Worm (Caenorhabditis elegans) whole organism, L4 larva: Measurements from ENCODE around the gene K02E11.7.
A peak's percentile ranks its signal among the peaks of the same experiment; 100 is the strongest.

Experiments used
- F44E2.7 ChIP-seq: fragments of 200-800 bp; sonication (Bioruptor generic); IDR thresholded peaks from 2 replicates; pipeline ENCODE4 v2.1.2; 2022; ENCODE audit warnings: missing genetic modification characterization, missing compliant biosample characterization
- F49E8.2 ChIP-seq: sonication (generic microtip); optimal IDR thresholded peaks from 2 replicates; lab custom pipeline; 2016; ENCODE audit warnings: missing compliant biosample characterization, mild to moderate bottlenecking, missing genetic modification characterization, borderline replicate concordance
- T26A8.4 ChIP-seq: fragments of 200-800 bp; sonication (Bioruptor generic); IDR thresholded peaks from 2 replicates; pipeline ENCODE4 v1.3.6; 2022; ENCODE audit warnings: missing genetic modification characterization, missing compliant biosample characterization
- aha-1 ChIP-seq: fragments of 150-350 bp; peaks from one replicate; lab custom pipeline; 2014; ENCODE audit warnings: missing biosample characterization, missing genetic modification characterization
- aly-2 ChIP-seq: sonication (generic microtip); optimal IDR thresholded peaks from 2 replicates; lab custom pipeline; 2018; ENCODE audit warnings: missing biosample characterization, missing genetic modification characterization
- ceh-32 ChIP-seq: sonication (generic microtip); optimal IDR thresholded peaks from 2 replicates; lab custom pipeline; 2016; ENCODE audit warnings: mild to moderate bottlenecking, missing genetic modification characterization, missing compliant biosample characterization; ENCODE audit not compliant: poor library complexity
- ceh-44 ChIP-seq: fragments of 200-800 bp; sonication (Bioruptor generic); IDR thresholded peaks from 2 replicates; pipeline ENCODE4 v1.3.6; 2022; ENCODE audit warnings: missing genetic modification reagents, missing genetic modification characterization, missing compliant biosample characterization
- ces-1 ChIP-seq: fragments of 150-350 bp; sonication (generic microtip); optimal IDR thresholded peaks from 4 replicates; lab custom pipeline; 2014; ENCODE audit warnings: missing biosample characterization, missing genetic modification reagents, missing genetic modification characterization
- cey-2 ChIP-seq: sonication (generic microtip); optimal IDR thresholded peaks from 3 replicates; lab custom pipeline; 2017; ENCODE audit warnings: missing genetic modification characterization, mild to moderate bottlenecking, missing compliant biosample characterization, antibody characterized with exemption, borderline replicate concordance; ENCODE audit not compliant: insufficient read depth
- daf-12 ChIP-seq: fragments of 150-350 bp; optimal IDR thresholded peaks from 2 replicates; lab custom pipeline; 2014; ENCODE audit warnings: missing biosample characterization, missing genetic modification reagents, missing genetic modification characterization
- daf-16 ChIP-seq, 3 experiments: sonication (generic microtip); optimal IDR thresholded peaks; 2 replicates each; lab custom pipeline; 2016 to 2017; ENCODE audit warnings: missing genetic modification characterization in 3 of 3, missing genetic modification reagents in 3 of 3, mild to moderate bottlenecking in 2 of 3, missing compliant biosample characterization in 2 of 3, missing biosample characterization in 1 of 3, moderate library complexity in 1 of 3
- dmd-6 ChIP-seq: fragments of 200-800 bp; sonication (Bioruptor generic); IDR thresholded peaks from 2 replicates; pipeline ENCODE4 v1.3.6; 2022; ENCODE audit warnings: missing genetic modification reagents, missing genetic modification characterization, missing compliant biosample characterization
- dmd-9 ChIP-seq: fragments of 200-800 bp; sonication (Bioruptor generic); IDR thresholded peaks from 2 replicates; pipeline ENCODE4 v1.3.6; 2022; ENCODE audit warnings: missing genetic modification reagents, missing genetic modification characterization, missing compliant biosample characterization
- duxl-1 ChIP-seq: sonication (generic microtip); optimal IDR thresholded peaks from 2 replicates; lab custom pipeline; 2016; ENCODE audit warnings: mild to moderate bottlenecking, missing genetic modification characterization, moderate library complexity, missing compliant biosample characterization; ENCODE audit not compliant: poor library complexity
- dve-1 ChIP-seq: sonication (generic microtip); optimal IDR thresholded peaks from 2 replicates; lab custom pipeline; 2017; ENCODE audit warnings: antibody characterized with exemption, mild to moderate bottlenecking, missing genetic modification characterization, missing compliant biosample characterization; ENCODE audit not compliant: insufficient read depth
- egl-43 ChIP-seq: fragments of 200-800 bp; sonication (Bioruptor generic); IDR thresholded peaks from 2 replicates; pipeline ENCODE4 v1.3.6; 2022; ENCODE audit warnings: missing genetic modification reagents, missing genetic modification characterization, missing compliant biosample characterization
- fos-1 ChIP-seq: fragments of 150-350 bp; optimal IDR thresholded peaks from 2 replicates; lab custom pipeline; 2014; ENCODE audit warnings: missing biosample characterization, missing genetic modification characterization
- lim-7 ChIP-seq: fragments of 200-800 bp; sonication (Bioruptor generic); IDR thresholded peaks from 2 replicates; pipeline ENCODE4 v1.3.6; 2022; ENCODE audit warnings: missing genetic modification characterization, missing compliant biosample characterization
- mep-1 ChIP-seq: fragments of 150-350 bp; sonication (generic microtip); optimal IDR thresholded peaks from 3 replicates; lab custom pipeline; 2014; ENCODE audit warnings: missing biosample characterization, missing genetic modification characterization
- nhr-10 ChIP-seq: fragments of 150-350 bp; optimal IDR thresholded peaks from 2 replicates; lab custom pipeline; 2014; ENCODE audit warnings: missing biosample characterization, missing genetic modification characterization
- nhr-102 ChIP-seq: sonication (generic microtip); optimal IDR thresholded peaks from 2 replicates; lab custom pipeline; 2016; ENCODE audit warnings: mild to moderate bottlenecking, missing genetic modification characterization, moderate library complexity, missing compliant biosample characterization
- nhr-41 ChIP-seq: fragments of 200-800 bp; sonication (Bioruptor generic); IDR thresholded peaks from 2 replicates; pipeline ENCODE4 v1.3.6; 2022; ENCODE audit warnings: missing genetic modification reagents, missing genetic modification characterization, missing compliant biosample characterization
- pha-4 ChIP-seq, 2 experiments: fragments of 150-350 bp in 1 of 2; fragments of 200-800 bp in 1 of 2; sonication (Bioruptor generic) in 1 of 2; IDR thresholded peaks in 1 of 2; optimal IDR thresholded peaks in 1 of 2; 2 replicates each; pipeline versions ENCODE4 v1.3.6 to Lab custom; 2014 to 2022; ENCODE audit warnings: missing genetic modification characterization in 2 of 2, missing genetic modification reagents in 2 of 2, missing biosample characterization in 1 of 2, missing compliant biosample characterization in 1 of 2
- php-3 ChIP-seq: fragments of 200-800 bp; sonication (Bioruptor generic); IDR thresholded peaks from 2 replicates; pipeline ENCODE4 v1.3.6; 2022; ENCODE audit warnings: missing genetic modification reagents, missing genetic modification characterization, missing compliant biosample characterization
- sdz-12 ChIP-seq: fragments of 200-800 bp; sonication (Bioruptor generic); optimal IDR thresholded peaks from 2 replicates; lab custom pipeline; 2018; ENCODE audit warnings: mild to moderate bottlenecking, missing genetic modification characterization, missing compliant biosample characterization
- set-16 ChIP-seq: fragments of 200-800 bp; sonication (Bioruptor generic); IDR thresholded peaks from 2 replicates; pipeline ENCODE4 v1.3.6; 2022; ENCODE audit warnings: missing genetic modification reagents, missing genetic modification characterization, missing compliant biosample characterization
- skn-1 ChIP-seq: fragments of 150-350 bp; optimal IDR thresholded peaks from 2 replicates; lab custom pipeline; 2014; ENCODE audit warnings: missing biosample characterization, missing genetic modification characterization
- snpc-1.2 ChIP-seq: fragments of 200-800 bp; sonication (Bioruptor generic); IDR thresholded peaks from 2 replicates; pipeline ENCODE4 v1.3.6; 2022; ENCODE audit warnings: missing genetic modification reagents, missing genetic modification characterization, missing compliant biosample characterization
- spr-1 ChIP-seq: sonication (generic microtip); optimal IDR thresholded peaks from 2 replicates; lab custom pipeline; 2016; ENCODE audit warnings: mild to moderate bottlenecking, missing genetic modification characterization, missing compliant biosample characterization
- tag-97 ChIP-seq: fragments of 200-800 bp; sonication (Bioruptor generic); IDR thresholded peaks from 2 replicates; pipeline ENCODE4 v1.3.6; 2022; ENCODE audit warnings: missing genetic modification characterization, missing compliant biosample characterization
- unc-62 ChIP-seq, 3 experiments: fragments of 150-350 bp in 1 of 3; sonication (generic microtip); optimal IDR thresholded peaks in 2 of 3; peaks in 1 of 3; 1 replicate in 1 of 3; 2 replicates in 2 of 3; lab custom pipeline; 2014 to 2017; ENCODE audit warnings: missing biosample characterization in 3 of 3, missing genetic modification characterization in 3 of 3, missing genetic modification reagents in 3 of 3, missing genotype in 1 of 3
- vab-7 ChIP-seq: fragments of 200-800 bp; sonication (Bioruptor generic); IDR thresholded peaks from 2 replicates; pipeline ENCODE4 v1.3.6; 2022; ENCODE audit warnings: missing genetic modification reagents, missing genetic modification characterization, missing compliant biosample characterization
- zip-11 ChIP-seq: fragments of 200-800 bp; sonication (Bioruptor generic); IDR thresholded peaks from 2 replicates; pipeline ENCODE4 v1.3.6; 2022; ENCODE audit warnings: missing genetic modification characterization, missing compliant biosample characterization
- zip-2 ChIP-seq: fragments of 150-350 bp; optimal IDR thresholded peaks from 2 replicates; lab custom pipeline; 2014; ENCODE audit warnings: missing biosample characterization, missing genetic modification characterization
- ztf-7 ChIP-seq: fragments of 150-350 bp; optimal IDR thresholded peaks from 2 replicates; lab custom pipeline; 2014; ENCODE audit warnings: missing biosample characterization, missing genetic modification characterization

The K02E11.7 gene

DNA sequence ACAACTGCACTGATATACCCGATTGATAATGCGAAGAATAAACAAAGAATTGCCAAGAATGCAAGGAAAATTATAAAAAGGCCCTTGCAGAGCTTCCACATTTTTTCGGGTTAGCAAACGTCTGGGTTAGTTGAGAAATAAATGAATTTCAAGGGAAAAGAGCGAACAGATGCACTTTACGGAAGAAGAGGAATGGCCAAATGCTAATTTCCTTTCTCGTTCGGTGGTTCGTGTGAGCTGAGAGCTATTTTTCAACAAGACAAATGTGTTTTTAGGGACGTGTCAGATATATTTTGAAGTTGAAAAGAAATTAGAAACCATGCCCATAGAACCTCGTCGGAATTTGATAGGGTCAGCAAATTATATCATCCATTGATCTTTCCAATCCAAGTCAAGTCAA lies 6.7 kb upstream of the K02E11.7 start, which contains the start of gene F40G12.2:
TSS of gene F40G12.2 (minus strand) at position 101 of the 400 bp plus-strand sequence.
- TF ChIP-seq tag-97 (GFP tag; lab: Robert Waterston, UW) = no peak
- no peak for TF ChIP-seq ztf-7 (tag; lab: Kevin White, UChicago)
- no peak for TF ChIP-seq dve-1
- TF ChIP-seq ces-1 (GFP tag; lab: Kevin White, UChicago) = no peak
- no peak for TF ChIP-seq mep-1 (tag; lab: Kevin White, UChicago)
- TF ChIP-seq, all 104 proteins: peak for 0

DNA sequence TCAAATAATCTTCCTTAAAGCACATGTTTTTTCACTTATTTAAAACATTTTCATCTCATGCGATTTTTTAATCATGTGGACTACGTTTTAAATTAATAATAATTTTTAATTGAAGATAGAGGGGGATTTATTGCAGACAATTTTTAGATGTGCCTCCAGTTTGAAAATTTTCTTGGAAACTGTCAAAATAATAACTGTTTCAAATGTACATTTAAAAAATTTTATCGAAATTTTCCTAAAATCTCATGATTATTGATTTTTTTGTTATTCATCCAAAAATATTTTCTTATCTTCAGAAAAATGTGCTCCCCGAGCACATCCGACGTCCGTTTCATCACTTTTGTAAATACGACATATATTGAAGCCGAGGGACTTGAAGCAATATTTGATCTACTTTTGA lies 2.7 kb upstream of the K02E11.7 start, which contains the start of gene sre-8:
TSS of gene sre-8 (plus strand) at position 301 of the 400 bp plus-strand sequence.
- TF ChIP-seq ceh-44 (GFP tag; lab: Robert Waterston, UW) (no peak), unc-62 (GFP tag; optimal IDR thresholded peaks at IDR 0.05 in 1 of 2; lab: Kevin White, UChicago) (no peak), unc-62 (tag; optimal IDR thresholded peaks at IDR 0.05; lab: Kevin White, UChicago) (no peak), spr-1 (no peak)

DNA sequence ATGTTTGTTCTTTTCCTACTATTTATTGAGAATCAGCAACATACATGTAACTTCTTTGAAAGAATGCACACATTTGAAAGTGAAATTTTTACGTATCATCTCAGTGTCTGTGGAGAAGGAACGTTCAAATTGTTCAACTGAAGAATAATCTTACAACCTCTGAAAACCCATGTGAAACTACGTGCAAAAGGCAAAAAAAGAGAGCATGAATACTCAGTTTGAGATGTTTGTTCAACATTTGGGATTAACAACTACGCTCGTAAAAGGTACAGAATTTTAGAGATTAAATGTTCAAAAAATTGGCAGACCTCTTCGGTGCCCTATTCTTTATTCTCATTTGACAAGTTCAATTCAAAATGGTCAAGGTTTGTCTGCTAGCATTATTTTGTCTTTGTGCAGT lies 2.1 kb downstream of the K02E11.7 start, which contains the start of gene K02E11.5:
TSS of gene K02E11.5 (plus strand) at position 301 of the 400 bp plus-strand sequence.
- TF ChIP-seq egl-43 (GFP tag; lab: Robert Waterston, UW) (no peak), dmd-9 (GFP tag; lab: Robert Waterston, UW) (no peak), zip-2 (tag; lab: Kevin White, UChicago) (no peak), vab-7 (GFP tag; lab: Robert Waterston, UW) (no peak), snpc-1.2 (no peak), fos-1 (tag; lab: Kevin White, UChicago) (no peak), nhr-41 (GFP tag; lab: Robert Waterston, UW) (no peak), daf-12 (no peak), dmd-6 (GFP tag; lab: Robert Waterston, UW) (no peak), daf-16 (GFP tag; optimal IDR thresholded peaks at IDR 0.05; lab: Kevin White, UChicago) (no peak), daf-16 (tag; optimal IDR thresholded peaks at IDR 0.05; lab: Kevin White, UChicago) (no peak), aha-1 (no peak), ceh-32 (tag; lab: Kevin White, UChicago) (no peak), pha-4 (GFP tag; IDR thresholded peaks at IDR 0.05; lab: Robert Waterston, UW) (no peak), pha-4 (tag; optimal IDR thresholded peaks at IDR 0.05; lab: Kevin White, UChicago) (no peak)

DNA sequence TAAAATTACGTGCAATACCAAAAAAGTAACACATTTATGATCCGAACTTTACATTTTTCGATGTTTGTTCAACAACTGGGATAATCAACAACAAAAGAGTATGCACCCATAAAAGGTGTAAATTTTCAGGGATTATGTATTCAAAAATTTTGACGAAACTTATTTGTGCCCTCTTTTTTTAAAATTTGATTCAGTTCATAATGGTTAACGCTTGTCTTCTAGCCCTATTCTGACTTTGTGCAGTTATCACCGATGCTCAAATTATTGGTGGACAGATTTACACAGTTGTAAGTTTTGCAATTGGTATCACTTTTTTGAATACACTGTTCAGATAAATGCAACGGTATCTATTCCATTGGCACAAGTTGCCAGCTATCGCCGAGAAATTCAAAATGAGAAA lies 5.5 kb downstream of the K02E11.7 start, which contains the start of gene K02E11.6:
TSS of gene K02E11.6 (plus strand) at position 149 of the 400 bp plus-strand sequence.
- TF ChIP-seq unc-62 (GFP tag; optimal IDR thresholded peaks at IDR 0.05 in 1 of 2; lab: Kevin White, UChicago) (peak in 1 of 2 experiments; percentile 98), unc-62 (tag; optimal IDR thresholded peaks at IDR 0.05; lab: Kevin White, UChicago) (no peak), sdz-12 (GFP tag; lab: Kevin White, UChicago) (no peak)

DNA sequence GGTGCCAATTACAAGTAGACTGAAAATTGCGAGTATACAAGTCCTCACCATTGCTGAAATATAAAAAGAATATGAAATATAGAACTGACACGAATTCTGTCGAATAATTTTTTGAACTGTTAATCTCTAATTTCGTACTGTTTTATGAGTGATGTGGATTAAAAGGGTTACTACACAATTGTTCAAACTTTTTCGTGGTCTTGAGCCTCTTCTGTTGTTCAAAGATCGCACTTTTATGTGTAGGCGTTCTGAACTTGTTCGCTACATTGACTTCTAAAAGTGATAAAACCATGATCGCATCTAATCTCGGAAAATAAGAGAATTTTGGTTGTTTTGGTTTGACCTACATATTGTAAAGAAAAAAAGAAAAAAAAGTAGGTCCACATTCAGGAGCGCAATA lies 6.1 kb downstream of the K02E11.7 start, which contains the start of gene K02E11.4:
TSS of gene K02E11.4 (minus strand) at position 101 of the 400 bp plus-strand sequence.
- TF ChIP-seq cey-2 (no peak), unc-62 (GFP tag; optimal IDR thresholded peaks at IDR 0.05 in 1 of 2; lab: Kevin White, UChicago) (no peak), unc-62 (tag; optimal IDR thresholded peaks at IDR 0.05; lab: Kevin White, UChicago) (no peak)

DNA sequence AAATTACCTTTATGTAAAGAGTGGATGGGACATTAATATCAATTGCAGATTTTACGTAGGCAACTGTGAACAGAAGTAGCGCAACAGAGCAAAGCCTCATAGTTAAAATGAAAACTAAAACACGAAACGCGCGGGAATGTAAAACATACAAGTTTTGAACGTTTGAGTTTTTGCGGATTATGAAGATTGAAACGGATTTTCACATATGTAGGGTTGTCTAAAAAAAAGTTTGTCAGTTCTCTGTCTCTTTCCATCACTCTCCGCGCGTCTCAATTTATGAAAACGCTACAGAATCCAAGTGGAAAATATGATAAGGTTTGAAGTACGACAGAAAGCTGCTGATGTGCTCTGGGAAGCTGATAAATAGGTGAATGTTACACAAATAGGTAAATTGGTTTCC lies 7.4 kb downstream of the K02E11.7 start, which contains the start of gene K02E11.3:
TSS of gene K02E11.3 (minus strand) at position 101 of the 400 bp plus-strand sequence.
- TF ChIP-seq skn-1 (tag; lab: Kevin White, UChicago) (no peak), egl-43 (GFP tag; lab: Robert Waterston, UW) (no peak), aly-2 (no peak), T26A8.4 (GFP tag; lab: Robert Waterston, UW) (no peak), zip-11 (GFP tag; lab: Robert Waterston, UW) (no peak), duxl-1 (no peak), php-3 (GFP tag; lab: Robert Waterston, UW) (no peak), F44E2.7 (GFP tag; lab: Robert Waterston, UW) (no peak), nhr-102 (tag; lab: Kevin White, UChicago) (no peak), sdz-12 (GFP tag; lab: Kevin White, UChicago) (no peak), lim-7 (GFP tag; lab: Robert Waterston, UW) (no peak), F49E8.2 (tag; lab: Kevin White, UChicago) (no peak), nhr-10 (tag; lab: Kevin White, UChicago) (no peak), set-16 (GFP tag; lab: Robert Waterston, UW) (no peak)
